Worm (Caenorhabditis elegans) whole organism, L4 larva: Measurements from ENCODE around the gene popl-5.

ENCODE experiments used
- Y75B8A.6 ChIP-seq: fragments of 200-800 bp; sonication (Bioruptor generic); IDR thresholded peaks from 2 replicates; pipeline ENCODE4 v1.3.6; 2022; ENCODE audit warnings: missing genetic modification reagents, missing genetic modification characterization, missing compliant biosample characterization
- lin-13 ChIP-seq: fragments of 150-350 bp; optimal IDR thresholded peaks from 2 replicates; lab custom pipeline; 2014; ENCODE audit warnings: missing biosample characterization, missing genetic modification reagents, missing genetic modification characterization
- madf-5 ChIP-seq, 2 experiments: fragments of 200-800 bp; sonication (Bioruptor generic); IDR thresholded peaks; 2 replicates each; pipeline ENCODE4 v1.3.6; 2022; ENCODE audit warnings: missing compliant biosample characterization in 2 of 2, missing genetic modification characterization in 2 of 2
- nhr-102 ChIP-seq: sonication (generic microtip); optimal IDR thresholded peaks from 2 replicates; lab custom pipeline; 2016; ENCODE audit warnings: mild to moderate bottlenecking, missing genetic modification characterization, moderate library complexity, missing compliant biosample characterization
- nhr-237 ChIP-seq: sonication (generic microtip); optimal IDR thresholded peaks from 2 replicates; lab custom pipeline; 2017; ENCODE audit warnings: missing biosample characterization, missing genetic modification characterization
- unc-62 ChIP-seq, 3 experiments: fragments of 150-350 bp in 1 of 3; sonication (generic microtip); optimal IDR thresholded peaks in 2 of 3; peaks in 1 of 3; 1 replicate in 1 of 3; 2 replicates in 2 of 3; lab custom pipeline; 2014 to 2017; ENCODE audit warnings: missing biosample characterization in 3 of 3, missing genetic modification characterization in 3 of 3, missing genetic modification reagents in 3 of 3, missing genotype in 1 of 3
- ztf-11 ChIP-seq: fragments of 150-350 bp; optimal IDR thresholded peaks from 2 replicates; lab custom pipeline; 2014; ENCODE audit warnings: missing biosample characterization, missing genetic modification characterization

ce11 chrIII:11446826-11447225 is 40.3 kb downstream of the popl-5 start:
- no peak for TF ChIP-seq nhr-237 (tag; lab: Kevin White, UChicago)
- TF ChIP-seq nhr-102 = no peak
- TF ChIP-seq ztf-11 (tag; lab: Kevin White, UChicago) = no peak
- no peak for TF ChIP-seq Y75B8A.6
- TF ChIP-seq unc-62 (GFP tag; optimal IDR thresholded peaks at IDR 0.05 in 1 of 2; lab: Kevin White, UChicago) = no peak
- no peak for TF ChIP-seq unc-62 (tag; optimal IDR thresholded peaks at IDR 0.05; lab: Kevin White, UChicago)
- no peak for TF ChIP-seq lin-13 (GFP tag; lab: Kevin White, UChicago)
- TF ChIP-seq madf-5 (GFP tag; IDR thresholded peaks at IDR 0.05; lab: Robert Waterston, UW) = no peak
